Fruit fly (Drosophila melanogaster): ENCODE data around the gene CG32099.

CG32099 gene

dm6 chr3L:12163082-12163481 lies 14.0 kb downstream of the CG32099 start:
- TF ChIP-seq CG17801 (GFP tag; optimal IDR thresholded peaks at IDR 0.05; ENCODE audit: partially characterized antibody), result no peak

DNA sequence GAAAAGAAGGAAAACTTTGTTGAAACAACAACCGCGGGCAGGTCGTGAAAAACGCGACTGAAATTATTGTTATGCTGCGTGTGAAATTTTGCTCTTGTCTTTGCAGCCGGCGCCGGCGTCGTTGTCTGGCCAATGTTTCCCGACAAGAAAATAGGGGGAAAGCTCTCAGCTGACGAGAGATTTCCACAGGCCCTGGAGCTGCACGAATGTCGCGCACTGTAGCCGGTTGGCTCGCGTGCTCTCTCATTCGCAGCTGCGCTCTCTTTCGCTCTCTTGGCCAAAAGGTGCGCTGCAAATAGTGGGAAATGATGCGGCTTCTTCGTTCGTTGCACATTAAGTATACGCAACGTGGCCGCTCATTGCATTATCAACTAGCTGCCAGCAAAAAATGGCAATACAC lies 14.6 kb downstream of the CG32099 start, which contains the start of gene CG9760:
CG9760 (minus strand) TSS at position 43 of the 400 bp plus-strand sequence.
- TF ChIP-seq CG17801 (GFP tag; optimal IDR thresholded peaks at IDR 0.05; ENCODE audit: partially characterized antibody), result no peak

- no peak for TF ChIP-seq CG17801 (GFP tag; optimal IDR thresholded peaks at IDR 0.05; ENCODE audit: partially characterized antibody)
Observed at dm6 chr3L:12175382-12175781, 26.3 kb downstream of the CG32099 start, which contains the start of gene Rh7. TSS of gene Rh7 (minus strand) at chr3L:12175482.

dm6 chr3L:12177301-12177700 lies 28.2 kb downstream of the CG32099 start, which contains the start of gene CAH2:
TSS of gene CAH2 (plus strand) at chr3L:12177601.
- TF ChIP-seq CG17801 (GFP tag; optimal IDR thresholded peaks at IDR 0.05; ENCODE audit: partially characterized antibody), result no peak

- TF ChIP-seq CG17801 (GFP tag; optimal IDR thresholded peaks at IDR 0.05; ENCODE audit: partially characterized antibody), result peak; percentile 16
Observed at dm6 chr3L:12178847-12179437, 29.9 kb downstream of the CG32099 start.

dm6 chr3L:12183967-12184366 lies 34.9 kb downstream of the CG32099 start:
- no peak for TF ChIP-seq CG17801 (GFP tag; optimal IDR thresholded peaks at IDR 0.05; ENCODE audit: partially characterized antibody)

- TF ChIP-seq CG17801 (GFP tag; optimal IDR thresholded peaks at IDR 0.05; ENCODE audit: partially characterized antibody), result no peak
Observed at dm6 chr3L:12184564-12185034, 35.5 kb downstream of the CG32099 start, which contains the start of gene Miox. TSS of gene Miox (plus strand) at chr3L:12184984.

dm6 chr3L:12185336-12185735 lies 36.3 kb downstream of the CG32099 start:
- TF ChIP-seq CG17801 (GFP tag; optimal IDR thresholded peaks at IDR 0.05; ENCODE audit: partially characterized antibody), result no peak

DNA sequence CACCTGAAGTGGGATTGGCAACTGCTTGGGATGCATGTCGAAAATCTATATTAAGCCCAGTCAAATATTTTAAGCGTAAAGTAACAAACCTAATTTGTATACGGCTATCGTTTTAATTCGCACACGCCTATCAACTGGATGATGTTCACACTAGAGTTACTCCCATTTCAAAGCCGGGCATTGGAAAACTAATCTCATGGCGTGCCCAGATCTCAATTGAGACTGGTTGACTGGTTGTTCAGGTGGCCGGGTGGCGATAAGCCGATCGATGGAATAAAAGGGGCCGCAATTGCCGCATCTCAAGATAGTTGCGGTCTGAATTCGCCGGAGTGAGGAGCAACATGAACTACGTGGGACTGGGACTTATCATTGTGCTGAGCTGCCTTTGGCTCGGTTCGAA lies 39.4 kb downstream of the CG32099 start, which contains the start of gene Est-6:
Est-6 (plus strand) TSS at position 301 of the 400 bp plus-strand sequence.
- TF ChIP-seq CG17801 (GFP tag; optimal IDR thresholded peaks at IDR 0.05; ENCODE audit: partially characterized antibody), result no peak

dm6 chr3L:12190433-12190832 lies 41.4 kb downstream of the CG32099 start, which contains the start of gene Est-P:
TSS of gene Est-P (plus strand) at chr3L:12190733.
- TF ChIP-seq CG17801 (GFP tag; optimal IDR thresholded peaks at IDR 0.05; ENCODE audit: partially characterized antibody), result no peak

DNA sequence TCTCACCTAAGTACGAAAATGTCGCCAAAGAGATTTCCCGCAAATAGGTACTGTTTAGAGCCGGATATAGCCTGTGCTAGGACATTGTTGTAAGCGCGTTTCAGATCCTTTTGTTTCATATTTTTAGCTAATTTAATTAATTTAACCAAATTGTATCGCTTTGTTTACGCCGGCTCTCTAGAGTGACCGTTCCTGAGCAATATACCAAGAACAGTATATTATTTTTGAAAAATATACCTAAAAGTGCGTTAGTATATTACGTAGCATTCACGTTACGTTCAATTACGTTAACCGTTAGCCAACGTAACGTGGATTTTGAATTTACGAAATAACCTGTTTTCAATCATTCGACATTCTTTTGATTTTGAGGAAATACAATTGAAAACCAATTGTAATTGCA lies 44.4 kb downstream of the CG32099 start, which contains the start of gene thoc6:
thoc6 (minus strand) TSS at position 204 of the 400 bp plus-strand sequence.
- no peak for TF ChIP-seq CG17801 (GFP tag; optimal IDR thresholded peaks at IDR 0.05; ENCODE audit: partially characterized antibody)

dm6 chr3L:12197491-12197890 lies 48.4 kb downstream of the CG32099 start, which contains the start of gene CG11529:
TSS of gene CG11529 (plus strand) at chr3L:12197791.
- no peak for TF ChIP-seq CG17801 (GFP tag; optimal IDR thresholded peaks at IDR 0.05; ENCODE audit: partially characterized antibody)

Data from ovary, adult (tissue).